Worm (Caenorhabditis elegans): ENCODE data around the gene kin-21.

- no peak for TF ChIP-seq jun-1 (tag; optimal IDR thresholded peaks at IDR 0.05)
- TF ChIP-seq elt-2 (tag; optimal IDR thresholded peaks at IDR 0.05), result no peak
- no peak for TF ChIP-seq unc-62 (GFP tag; optimal IDR thresholded peaks at IDR 0.05)
- TF ChIP-seq lin-39 (tag; optimal IDR thresholded peaks at IDR 0.05), result no peak
These were observed 651 bp downstream of the kin-21 start for ce11 chrIV:9833337-9833736.

All from whole organism, L1 larva.